Fruit fly (Drosophila melanogaster): Measurements from ENCODE around the gene yem.

yem gene

DNA sequence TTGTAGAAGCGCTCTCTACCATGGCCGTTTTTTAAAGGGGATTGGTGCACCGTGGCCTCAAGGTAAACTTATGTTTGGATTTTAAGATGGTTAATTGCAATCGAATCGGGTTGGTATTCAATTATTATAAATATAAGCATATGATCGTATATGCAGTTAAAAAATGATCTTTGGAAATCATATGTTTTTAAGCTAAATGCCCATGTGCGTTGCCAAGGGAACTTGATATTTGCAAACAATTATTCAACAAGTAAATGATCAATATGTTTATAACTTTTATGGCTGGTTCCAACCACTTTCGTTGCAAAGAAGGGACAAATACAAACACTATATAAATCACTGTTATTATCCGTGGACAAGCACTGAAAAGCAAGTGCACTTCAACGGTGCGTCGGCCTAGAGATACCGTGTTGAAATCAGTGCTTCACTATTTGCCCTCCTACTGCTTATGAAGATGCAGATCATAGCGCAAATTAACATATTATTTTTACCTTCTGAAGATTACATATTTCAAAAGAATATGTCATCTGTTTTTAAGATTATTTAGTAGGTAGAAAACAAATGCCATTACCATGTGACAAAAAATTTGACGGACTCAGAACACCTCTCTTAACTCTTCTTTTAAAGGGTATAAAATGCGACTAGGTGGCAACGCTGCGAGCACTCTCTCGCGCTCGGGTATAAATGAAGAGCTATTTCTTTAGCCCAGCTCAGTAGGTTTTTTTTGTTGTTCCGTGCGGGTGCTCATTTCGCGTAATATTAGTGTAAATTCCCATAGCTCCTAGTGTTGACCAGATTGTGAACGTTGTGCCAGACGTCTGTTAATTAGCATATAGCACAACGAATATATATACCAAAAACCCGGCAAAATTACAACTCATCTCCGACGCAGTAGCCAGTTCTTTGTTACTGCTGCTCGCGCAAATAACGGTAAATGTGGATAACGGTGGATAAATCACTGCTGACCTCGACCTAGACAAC lies 35.0 kb upstream of the yem start, which contains the start of gene rdog (continued):
- TF ChIP-seq bab2 (GFP tag; optimal IDR thresholded peaks at IDR 0.05), result no peak
- peak; percentile 88 for TF ChIP-seq chn (GFP tag; optimal IDR thresholded peaks at IDR 0.05)
- TF ChIP-seq CG8281 (tag; optimal IDR thresholded peaks at IDR 0.05), result peak; percentile 25
- peak; percentile 88 for TF ChIP-seq CG17361 (GFP tag; IDR thresholded peaks at IDR 0.05)
- peak; percentile 71 for TF ChIP-seq nerfin-1 (tag; optimal IDR thresholded peaks at IDR 0.05)
- TF ChIP-seq CG4854 (GFP tag; optimal IDR thresholded peaks at IDR 0.05), result peak; percentile 74
- TF ChIP-seq ab (GFP tag; optimal IDR thresholded peaks at IDR 0.05), result peak; percentile 67
- TF ChIP-seq YL-1 (GFP tag; optimal IDR thresholded peaks at IDR 0.05), result peak; percentile 75
- TF ChIP-seq CG13624 (GFP tag; optimal IDR thresholded peaks at IDR 0.05), result peak; percentile 85
- peak; percentile 75 for TF ChIP-seq caup (GFP tag; optimal IDR thresholded peaks at IDR 0.05; ENCODE audit: severe bottlenecking)
- peak; percentile 53 for TF ChIP-seq Sry-δ (GFP tag; optimal IDR thresholded peaks at IDR 0.05)
- TF ChIP-seq Max (GFP tag; optimal IDR thresholded peaks at IDR 0.05), result peak; percentile 93
- TF ChIP-seq CG7786 (GFP tag; optimal IDR thresholded peaks at IDR 0.05), result peak; percentile 80
- TF ChIP-seq pan (optimal IDR thresholded peaks at IDR 0.05), result peak in 1 of 2 experiments; percentile 85
- TF ChIP-seq pan (GFP tag; optimal IDR thresholded peaks at IDR 0.05 in 1 of 2, IDR thresholded peaks at IDR 0.05 in 1 of 2), result peak; percentile 47 to 81
- peak; percentile 30 for TF ChIP-seq CG7928 (GFP tag; optimal IDR thresholded peaks at IDR 0.05)
- peak; percentile 38; the same call in 1 of the 3 replicates for TF ChIP-seq otp (GFP tag; IDR thresholded peaks at IDR 0.05)
- no peak for TF ChIP-seq hb (GFP tag; IDR thresholded peaks at IDR 0.05; ENCODE audit: partially characterized antibody)
- peak; percentile 68 for TF ChIP-seq gcm (GFP tag; optimal IDR thresholded peaks at IDR 0.05)
- TF ChIP-seq D19A (tag; optimal IDR thresholded peaks at IDR 0.05), result peak; percentile 66
- TF ChIP-seq CG16779 (GFP tag; IDR thresholded peaks at IDR 0.05), result no peak
- TF ChIP-seq CG9437 (GFP tag; optimal IDR thresholded peaks at IDR 0.05), result peak; percentile 83
- peak; percentile 6 for TF ChIP-seq slou (GFP tag; optimal IDR thresholded peaks at IDR 0.05)
- TF ChIP-seq sens-2 (GFP tag; IDR thresholded peaks at IDR 0.05), result peak; percentile 54; the same call in 1 of the 2 replicates
- no peak for TF ChIP-seq fd64A (GFP tag; optimal IDR thresholded peaks at IDR 0.05)
- TF ChIP-seq CG12769 (tag; optimal IDR thresholded peaks at IDR 0.05), result peak; percentile 77
- peak; percentile 9; the same call in 1 of the 2 replicates for TF ChIP-seq bowl (GFP tag; IDR thresholded peaks at IDR 0.05)
- TF ChIP-seq Opbp (GFP tag; IDR thresholded peaks at IDR 0.05; ENCODE audit: partially characterized antibody), result 0 out of 3 replicates have a peak, but pooled peaks have one; percentile 46
- TF ChIP-seq Hmr (GFP tag; optimal IDR thresholded peaks at IDR 0.05), result peak; percentile 75
- peak; percentile 82 for TF ChIP-seq dmrt11E (tag; optimal IDR thresholded peaks at IDR 0.05)
- TF ChIP-seq ATbp (GFP tag; optimal IDR thresholded peaks at IDR 0.05), result peak; percentile 38
- peak; percentile 24 for TF ChIP-seq CG4328 (GFP tag; optimal IDR thresholded peaks at IDR 0.05)
- TF ChIP-seq sim (GFP tag; IDR thresholded peaks at IDR 0.05), result no peak
- TF ChIP-seq HLH54F (GFP tag; optimal IDR thresholded peaks at IDR 0.05), result peak; percentile 78
- no peak for TF ChIP-seq CG7271 (tag; optimal IDR thresholded peaks at IDR 0.05)
- no peak for TF ChIP-seq bbx (GFP tag; IDR thresholded peaks at IDR 0.05; ENCODE audit: partially characterized antibody)
- TF ChIP-seq schlank (tag; optimal IDR thresholded peaks at IDR 0.05), result peak; percentile 22
- peak; percentile 85 for TF ChIP-seq CG12391 (tag; optimal IDR thresholded peaks at IDR 0.05)
- TF ChIP-seq Hsf (GFP tag; optimal IDR thresholded peaks at IDR 0.05), result peak; percentile 82
- TF ChIP-seq ind (GFP tag; optimal IDR thresholded peaks at IDR 0.05), result peak; percentile 80
- peak; percentile 57 to 74 for TF ChIP-seq Trl (optimal IDR thresholded peaks at IDR 0.05)
- peak; percentile 76 for TF ChIP-seq Trl (GFP tag; optimal IDR thresholded peaks at IDR 0.05)
- TF ChIP-seq Deaf1 (tag; optimal IDR thresholded peaks at IDR 0.05), result peak; percentile 63
- TF ChIP-seq NK7.1 (GFP tag; optimal IDR thresholded peaks at IDR 0.05), result peak; percentile 62
- peak; percentile 65; the same call in 1 of the 2 replicates for TF ChIP-seq CG32767 (GFP tag; IDR thresholded peaks at IDR 0.05)
- TF ChIP-seq Jarid2 (GFP tag; optimal IDR thresholded peaks at IDR 0.05), result peak; percentile 73
- peak; percentile 71 for TF ChIP-seq CG17385 (GFP tag; optimal IDR thresholded peaks at IDR 0.05)
- peak; percentile 47 for TF ChIP-seq CG1647 (GFP tag; optimal IDR thresholded peaks at IDR 0.05)

Data from whole organism, embryonic.